Worm (Caenorhabditis elegans): Measurements from ENCODE around the gene C17F4.8.

DNA sequence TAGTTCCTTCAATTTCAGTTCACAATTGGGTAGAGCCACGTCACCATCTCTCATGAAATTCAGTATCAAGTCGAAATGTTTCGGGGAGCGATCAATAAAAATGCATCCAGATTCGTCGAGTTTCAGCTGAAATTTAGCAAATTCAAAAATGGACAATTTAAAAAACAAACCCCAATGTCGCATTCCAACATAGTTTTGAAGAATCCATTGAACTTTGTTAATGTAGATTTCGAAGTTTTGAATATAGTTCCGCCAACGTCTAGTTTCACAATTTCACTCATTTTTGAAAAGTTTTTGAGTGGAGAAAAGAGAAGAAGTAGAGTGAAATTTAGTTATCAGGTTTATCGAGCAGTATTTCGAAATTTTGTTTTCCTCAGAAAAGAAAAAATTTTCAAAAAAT, 12.9 kb downstream of the C17F4.8 start, which contains the start of gene ZC239.14:
- TF ChIP-seq ZK546.5 (tag; optimal IDR thresholded peaks at IDR 0.05) (no peak), F44E2.7 (GFP tag; IDR thresholded peaks at IDR 0.05) (no peak), unc-62 (GFP tag; optimal IDR thresholded peaks at IDR 0.05 in 1 of 2) (no peak), unc-62 (tag; optimal IDR thresholded peaks at IDR 0.05) (no peak), Y105C5A.15 (GFP tag; IDR thresholded peaks at IDR 0.05) (no peak), ama-1 (optimal IDR thresholded peaks at IDR 0.05) (no peak)
